Worm (Caenorhabditis elegans): Measurements from ENCODE around the gene Y110A2AR.1.

DNA sequence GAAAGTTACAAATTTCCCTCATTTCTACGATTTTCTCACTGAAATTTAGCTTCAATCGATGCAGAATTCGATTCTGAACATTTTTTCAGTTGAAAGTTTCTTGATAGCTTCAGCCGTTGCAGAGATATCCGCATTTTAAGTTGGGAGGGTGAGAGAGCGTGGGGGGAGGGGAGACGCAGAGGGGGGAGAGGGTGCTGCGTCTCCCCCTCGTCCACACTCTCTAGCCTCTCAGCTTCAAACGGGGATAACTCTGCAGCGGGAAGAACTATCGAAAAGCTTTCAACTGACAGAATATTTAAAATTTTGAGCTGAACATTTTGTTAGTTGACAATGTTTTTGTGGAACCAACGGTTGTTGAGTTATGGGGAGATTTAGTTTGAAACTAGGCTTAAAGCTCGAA, 2.4 kb downstream of the Y110A2AR.1 start:
- TF ChIP-seq klf-2 (GFP tag; conservative IDR thresholded peaks at IDR 0.05) (no peak), ztf-23 (GFP tag; IDR thresholded peaks at IDR 0.05) (no peak), tab-1 (GFP tag; IDR thresholded peaks at IDR 0.05) (no peak), cog-1 (tag; optimal IDR thresholded peaks at IDR 0.05) (no peak), ref-1 (GFP tag; conservative IDR thresholded peaks at IDR 0.05) (no peak), flt-1 (GFP tag; IDR thresholded peaks at IDR 0.05) (no peak), med-1 (GFP tag; optimal IDR thresholded peaks at IDR 0.05; ENCODE audit: insufficient read depth) (no peak), T22C8.4 (GFP tag; IDR thresholded peaks at IDR 0.05) (no peak), ztf-29 (GFP tag; IDR thresholded peaks at IDR 0.05) (no peak)
